Worm (Caenorhabditis elegans) whole organism, L3 larva: ENCODE results near the gene Y57A10A.27.

Experiments
- R02D3.7 ChIP-seq: fragments of 150-350 bp; optimal IDR thresholded peaks from 2 replicates; lab custom pipeline; 2014; ENCODE audit warnings: missing biosample characterization, missing genetic modification characterization
- nhr-12 ChIP-seq: fragments of 150-350 bp; optimal IDR thresholded peaks from 2 replicates; lab custom pipeline; 2014; ENCODE audit warnings: missing biosample characterization, missing genetic modification characterization
- nhr-43 ChIP-seq: sonication (generic microtip); optimal IDR thresholded peaks from 2 replicates; lab custom pipeline; 2016; ENCODE audit warnings: mild to moderate bottlenecking, missing genetic modification characterization, missing compliant biosample characterization; ENCODE audit not compliant: poor library complexity, severe bottlenecking
- pqm-1 ChIP-seq: fragments of 150-350 bp; optimal IDR thresholded peaks from 2 replicates; lab custom pipeline; 2017; ENCODE audit warnings: missing biosample characterization, missing genetic modification characterization, inconsistent platforms
- tbx-2 ChIP-seq: sonication (generic microtip); optimal IDR thresholded peaks from 2 replicates; lab custom pipeline; 2016; ENCODE audit warnings: mild to moderate bottlenecking, missing genetic modification characterization, missing compliant biosample characterization
- zag-1 ChIP-seq: fragments of 150-350 bp; optimal IDR thresholded peaks from 2 replicates; lab custom pipeline; 2014; ENCODE audit warnings: missing biosample characterization, missing genetic modification characterization
- ztf-4 ChIP-seq: fragments of 150-350 bp; optimal IDR thresholded peaks from 2 replicates; lab custom pipeline; 2014; ENCODE audit warnings: missing biosample characterization, missing genetic modification characterization

DNA sequence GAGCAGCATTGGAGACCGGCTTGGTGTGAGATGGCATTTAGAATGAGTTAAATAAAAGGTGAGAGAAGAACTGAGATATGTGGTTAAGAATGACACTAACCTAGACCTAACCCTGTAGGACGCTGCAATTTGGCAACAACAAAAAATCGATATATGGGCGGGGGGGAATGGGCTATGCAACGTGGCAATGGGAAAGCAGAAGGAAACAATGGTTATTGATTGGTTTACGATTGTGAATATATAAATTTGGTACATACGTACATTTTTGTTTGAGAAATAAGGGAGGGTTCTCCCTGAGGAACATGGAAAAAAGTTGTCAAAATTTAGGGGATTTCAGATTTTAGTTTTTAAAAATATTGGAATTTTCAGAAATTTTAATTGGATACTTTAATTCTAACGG lies 25.8 kb downstream of the Y57A10A.27 start, which contains the start of gene tag-276:
- TF ChIP-seq tbx-2 (tag; lab: Kevin White, UChicago) (no peak), zag-1 (tag; lab: Kevin White, UChicago) (no peak), ztf-4 (tag; lab: Kevin White, UChicago) (no peak), nhr-12 (tag; lab: Kevin White, UChicago) (no peak), pqm-1 (tag; lab: Kevin White, UChicago) (no peak), nhr-43 (no peak), R02D3.7 (tag; lab: Kevin White, UChicago) (no peak)
